Fruit fly (Drosophila melanogaster) whole organism, embryonic: ENCODE data around the gene brm.

Experiments
- ATbp ChIP-seq: fragments of 200-800 bp; sonication (Bioruptor generic); optimal IDR thresholded peaks from 2 replicates; lab custom pipeline; 2017; ENCODE audit warnings: missing biosample characterization, mild to moderate bottlenecking, missing genetic modification characterization, missing genetic modification reagents
- CG10267 ChIP-seq: fragments of 200-800 bp; sonication (Bioruptor generic); optimal IDR thresholded peaks from 2 replicates; lab custom pipeline; 2018; ENCODE audit warnings: missing biosample characterization, mild to moderate bottlenecking, missing genetic modification characterization, moderate library complexity
- CG10543 ChIP-seq: fragments of 200-800 bp; sonication (Bioruptor generic); optimal IDR thresholded peaks from 3 replicates; lab custom pipeline; 2017; ENCODE audit warnings: missing biosample characterization, mild to moderate bottlenecking, missing genetic modification characterization, moderate library complexity
- CG11456 ChIP-seq: fragments of 200-800 bp; sonication (Bioruptor generic); IDR thresholded peaks from 3 replicates; pipeline ENCODE4 v1.3.6; 2022; ENCODE audit warnings: missing biosample characterization, missing genetic modification characterization
- CG13296 ChIP-seq: fragments of 200-800 bp; sonication (Bioruptor generic); optimal IDR thresholded peaks from 3 replicates; lab custom pipeline; 2018; ENCODE audit warnings: missing biosample characterization, mild to moderate bottlenecking, missing genetic modification characterization
- CG13424 ChIP-seq: fragments of 200-800 bp; sonication (Bioruptor generic); optimal IDR thresholded peaks from 2 replicates; lab custom pipeline; 2019; ENCODE audit warnings: missing biosample characterization, mild to moderate bottlenecking, missing genetic modification characterization, moderate library complexity
- CG14050 ChIP-seq: fragments of 200-800 bp; sonication (Bioruptor generic); IDR thresholded peaks from 3 replicates; pipeline ENCODE4 v1.3.6; 2022; ENCODE audit warnings: missing biosample characterization, missing genetic modification characterization
- CG16815 ChIP-seq: fragments of 200-800 bp; sonication (Bioruptor generic); optimal IDR thresholded peaks from 3 replicates; lab custom pipeline; 2017; ENCODE audit warnings: missing biosample characterization, mild to moderate bottlenecking, missing genetic modification characterization
- CG17328 ChIP-seq: fragments of 200-800 bp; sonication (Bioruptor generic); IDR thresholded peaks from 2 replicates; pipeline ENCODE4 v1.3.6; 2022; ENCODE audit warnings: missing biosample characterization, missing genetic modification characterization
- CG17359 ChIP-seq: fragments of 200-800 bp; sonication (Bioruptor generic); optimal IDR thresholded peaks from 3 replicates; lab custom pipeline; 2018; ENCODE audit warnings: missing biosample characterization, mild to moderate bottlenecking, missing genetic modification characterization, moderate library complexity
- CG17361 ChIP-seq: fragments of 200-800 bp; sonication (Bioruptor generic); IDR thresholded peaks from 3 replicates; pipeline ENCODE4 v1.3.6; 2022; ENCODE audit warnings: missing biosample characterization, missing genetic modification characterization
- CG1832 ChIP-seq: fragments of 200-800 bp; sonication (Bioruptor generic); optimal IDR thresholded peaks from 2 replicates; lab custom pipeline; 2017; ENCODE audit warnings: missing biosample characterization, mild to moderate bottlenecking, missing genetic modification characterization, inconsistent platforms
- CG18476 ChIP-seq: fragments of 200-800 bp; sonication (Bioruptor generic); optimal IDR thresholded peaks from 2 replicates; lab custom pipeline; 2016; ENCODE audit warnings: missing biosample characterization, mild to moderate bottlenecking, missing genetic modification characterization
- CG3407 ChIP-seq: fragments of 200-800 bp; sonication (Bioruptor generic); optimal IDR thresholded peaks from 2 replicates; lab custom pipeline; 2018; ENCODE audit warnings: missing biosample characterization, mild to moderate bottlenecking, missing genetic modification characterization
- CG3838 ChIP-seq: fragments of 200-800 bp; sonication (Bioruptor generic); optimal IDR thresholded peaks from 3 replicates; lab custom pipeline; 2016; ENCODE audit warnings: missing biosample characterization, missing genetic modification characterization
- CG6175 ChIP-seq: fragments of 200-800 bp; sonication (Bioruptor generic); IDR thresholded peaks from 3 replicates; pipeline ENCODE4 v1.3.6; 2022; ENCODE audit warnings: missing biosample characterization, missing genetic modification characterization
- CG6272 ChIP-seq: fragments of 200-800 bp; sonication (Bioruptor generic); IDR thresholded peaks from 2 replicates; pipeline ENCODE4 v1.3.6; 2022; ENCODE audit warnings: missing biosample characterization, missing genetic modification characterization
- CG8765 ChIP-seq: fragments of 200-800 bp; sonication (Bioruptor generic); IDR thresholded peaks from 2 replicates; pipeline ENCODE4 v1.3.6; 2022; ENCODE audit warnings: missing biosample characterization, missing genetic modification characterization
- CG9797 ChIP-seq: fragments of 200-800 bp; sonication (Bioruptor generic); optimal IDR thresholded peaks from 3 replicates; lab custom pipeline; 2018; ENCODE audit warnings: missing biosample characterization, mild to moderate bottlenecking, missing genetic modification characterization
- CG9876 ChIP-seq: fragments of 200-800 bp; sonication (Bioruptor generic); optimal IDR thresholded peaks from 2 replicates; lab custom pipeline; 2016; ENCODE audit warnings: missing biosample characterization, missing genetic modification characterization
- Camta ChIP-seq: fragments of 200-800 bp; sonication (Bioruptor generic); optimal IDR thresholded peaks from 2 replicates; lab custom pipeline; 2016; ENCODE audit warnings: missing biosample characterization, missing genetic modification characterization
- CoRest ChIP-seq: fragments of 200-800 bp; sonication (Bioruptor generic); optimal IDR thresholded peaks from 3 replicates; lab custom pipeline; 2018; ENCODE audit warnings: missing biosample characterization, mild to moderate bottlenecking, missing genetic modification characterization, moderate library complexity
- D19B ChIP-seq: fragments of 200-800 bp; sonication (Bioruptor generic); optimal IDR thresholded peaks from 2 replicates; lab custom pipeline; 2017; ENCODE audit warnings: missing biosample characterization, mild to moderate bottlenecking, missing genetic modification characterization
- Dfd ChIP-seq, 2 experiments: fragments of >200 bp; optimal IDR thresholded peaks; 2 replicates each; lab custom pipeline; 2017; ENCODE audit warnings: missing biosample characterization in 2 of 2, missing genetic modification characterization in 2 of 2
- Dip2 ChIP-seq: fragments of 200-800 bp; sonication (Bioruptor generic); IDR thresholded peaks from 2 replicates; pipeline ENCODE4 v1.3.6; 2022; ENCODE audit warnings: missing biosample characterization, missing genetic modification characterization
- HLH3B ChIP-seq: fragments of 200-800 bp; sonication (Bioruptor generic); IDR thresholded peaks from 2 replicates; pipeline ENCODE4 v1.3.6; 2022; ENCODE audit warnings: missing biosample characterization, missing genetic modification characterization
- Jarid2 ChIP-seq: fragments of 200-800 bp; sonication (Bioruptor generic); optimal IDR thresholded peaks from 3 replicates; lab custom pipeline; 2017; ENCODE audit warnings: mild to moderate bottlenecking, missing biosample characterization, missing genetic modification reagents, missing genetic modification characterization
- Nf-YB ChIP-seq: fragments of 200-800 bp; sonication (Bioruptor generic); optimal IDR thresholded peaks from 3 replicates; lab custom pipeline; 2019; ENCODE audit warnings: missing biosample characterization, mild to moderate bottlenecking, missing genetic modification characterization, moderate library complexity
- Oaz ChIP-seq: fragments of 200-800 bp; sonication (Bioruptor generic); IDR thresholded peaks from 2 replicates; pipeline ENCODE4 v1.3.6; 2022; ENCODE audit warnings: missing biosample characterization, missing genetic modification characterization
- Optix ChIP-seq: fragments of 200-800 bp; sonication (Bioruptor generic); IDR thresholded peaks from 3 replicates; pipeline ENCODE4 v1.3.6; 2022; ENCODE audit warnings: missing biosample characterization, missing genetic modification characterization
- Sin3A ChIP-seq: fragments of >200 bp; optimal IDR thresholded peaks from 2 replicates; lab custom pipeline; 2018
- Spps ChIP-seq: fragments of 200-800 bp; sonication (Bioruptor generic); optimal IDR thresholded peaks from 2 replicates; lab custom pipeline; 2018; ENCODE audit warnings: missing biosample characterization, mild to moderate bottlenecking, missing genetic modification characterization
- ftz-f1 ChIP-seq: fragments of 200-800 bp; sonication (Bioruptor generic); optimal IDR thresholded peaks from 2 replicates; lab custom pipeline; 2016; ENCODE audit warnings: missing biosample characterization, missing genetic modification characterization
- gcm ChIP-seq: fragments of 200-800 bp; sonication (Bioruptor generic); optimal IDR thresholded peaks from 2 replicates; lab custom pipeline; 2019; ENCODE audit warnings: missing biosample characterization, mild to moderate bottlenecking, missing genetic modification characterization, moderate library complexity
- grn ChIP-seq: fragments of 200-800 bp; sonication (Bioruptor generic); optimal IDR thresholded peaks from 3 replicates; lab custom pipeline; 2017; ENCODE audit warnings: missing biosample characterization, missing genetic modification characterization
- hbn ChIP-seq: fragments of 200-800 bp; sonication (Bioruptor generic); IDR thresholded peaks from 2 replicates; pipeline ENCODE4 v1.3.6; 2022; ENCODE audit warnings: missing biosample characterization, missing genetic modification characterization; ENCODE audit not compliant: partially characterized antibody
- inv ChIP-seq: fragments of 200-800 bp; sonication (Bioruptor generic); IDR thresholded peaks from 2 replicates; pipeline ENCODE4 v1.3.6; 2022; ENCODE audit warnings: missing biosample characterization, missing genetic modification characterization; ENCODE audit not compliant: partially characterized antibody
- ken ChIP-seq: fragments of 200-800 bp; sonication (Bioruptor generic); IDR thresholded peaks from 3 replicates; pipeline ENCODE4 v1.3.6; 2022; ENCODE audit warnings: missing biosample characterization, missing genetic modification characterization
- klu ChIP-seq: fragments of 200-800 bp; sonication (Bioruptor generic); IDR thresholded peaks from 2 replicates; pipeline ENCODE4 v1.3.6; 2022; ENCODE audit warnings: missing biosample characterization, missing genetic modification characterization
- mld ChIP-seq: fragments of 200-800 bp; sonication (Bioruptor generic); IDR thresholded peaks from 3 replicates; pipeline ENCODE4 v1.3.6; 2022; ENCODE audit warnings: missing biosample characterization, missing genetic modification characterization; ENCODE audit not compliant: partially characterized antibody
- oc ChIP-seq: fragments of 200-800 bp; sonication (Bioruptor generic); optimal IDR thresholded peaks from 2 replicates; lab custom pipeline; 2018; ENCODE audit warnings: missing biosample characterization, mild to moderate bottlenecking, missing genetic modification characterization, moderate library complexity
- peb ChIP-seq: fragments of 200-800 bp; sonication (Bioruptor generic); IDR thresholded peaks from 2 replicates; pipeline ENCODE4 v1.3.6; 2022; ENCODE audit warnings: missing biosample characterization, missing genetic modification characterization
- psq ChIP-seq: fragments of 200-800 bp; sonication (Bioruptor generic); optimal IDR thresholded peaks from 2 replicates; lab custom pipeline; 2017; ENCODE audit warnings: missing biosample characterization, missing genetic modification characterization
- pzg ChIP-seq: fragments of 200-800 bp; sonication (Bioruptor generic); optimal IDR thresholded peaks from 3 replicates; lab custom pipeline; 2018; ENCODE audit warnings: missing biosample characterization, mild to moderate bottlenecking, missing genetic modification characterization, moderate library complexity
- sens ChIP-seq: fragments of 200-800 bp; sonication (Bioruptor generic); peaks from one replicate; lab custom pipeline; 2016; ENCODE audit warnings: missing biosample characterization, missing genetic modification characterization
- sima ChIP-seq: fragments of 200-800 bp; sonication (Bioruptor generic); optimal IDR thresholded peaks from 2 replicates; lab custom pipeline; 2016; ENCODE audit warnings: missing biosample characterization, missing genetic modification characterization
- vfl ChIP-seq: fragments of 200-800 bp; sonication (Bioruptor generic); optimal IDR thresholded peaks from 2 replicates; lab custom pipeline; 2016; ENCODE audit warnings: missing biosample characterization, missing genetic modification characterization
- z ChIP-seq: fragments of 200-800 bp; sonication (Bioruptor generic); IDR thresholded peaks from 3 replicates; pipeline ENCODE4 v1.3.6; 2022; ENCODE audit warnings: missing biosample characterization, missing genetic modification characterization
- zfh1 ChIP-seq: fragments of 200-800 bp; sonication (Bioruptor generic); IDR thresholded peaks from 3 replicates; pipeline ENCODE4 v1.3.6; 2022; ENCODE audit warnings: missing biosample characterization, missing genetic modification characterization
- zfh2 ChIP-seq: fragments of 200-800 bp; sonication (Bioruptor generic); optimal IDR thresholded peaks from 2 replicates; lab custom pipeline; 2016; ENCODE audit warnings: missing biosample characterization, missing genetic modification characterization

Gene brm

dm6 chr3L:15982783-15983432 lies at the start of gene brm, which contains the start of gene Arl1 (continued):
- TF ChIP-seq Sin3A (peak; percentile 63), CG13296 (GFP tag; lab: Kevin White, UChicago) (peak; percentile 98), Nf-YB (GFP tag; lab: Kevin White, UChicago) (peak; percentile 85), oc (tag; lab: Kevin White, UChicago) (peak; percentile 96), pzg (GFP tag; lab: Kevin White, UChicago) (peak; percentile 67), klu (GFP tag; lab: Robert Waterston, UW) (peak; percentile 99), CG8765 (GFP tag; lab: Robert Waterston, UW) (peak; percentile 98), CG9797 (GFP tag; lab: Kevin White, UChicago) (peak; percentile 69), zfh2 (GFP tag; lab: Kevin White, UChicago) (peak; percentile 93), CG10267 (peak; percentile 93), peb (GFP tag; lab: Robert Waterston, UW) (peak; percentile 99), CG10543 (GFP tag; lab: Kevin White, UChicago) (peak; percentile 99), z (GFP tag; lab: Robert Waterston, UW) (peak; percentile 79), CG3407 (GFP tag; lab: Kevin White, UChicago) (peak; percentile 94), CG17361 (GFP tag; lab: Robert Waterston, UW) (peak; percentile 99), CG17359 (tag; lab: Kevin White, UChicago) (peak; percentile 98), Optix (GFP tag; lab: Robert Waterston, UW) (peak; percentile 98), gcm (GFP tag; lab: Kevin White, UChicago) (peak; percentile 94), Dfd (GFP tag; optimal IDR thresholded peaks at IDR 0.05; lab: Kevin White, UChicago) (peak in 1 of 2 experiments; percentile 8), CG11456 (GFP tag; lab: Robert Waterston, UW) (peak; percentile 99), CG16815 (GFP tag; lab: Kevin White, UChicago) (peak; percentile 97), zfh1 (peak; percentile 99), CG1832 (GFP tag; lab: Kevin White, UChicago) (no peak), Spps (tag; lab: Kevin White, UChicago) (peak; percentile 95), CoRest (tag; lab: Kevin White, UChicago) (peak; percentile 99), mld (GFP tag; lab: Robert Waterston, UW) (no peak), ATbp (peak; percentile 90), Dip2 (GFP tag; lab: Robert Waterston, UW) (peak; percentile 80), CG14050 (peak; percentile 98), vfl (GFP tag; lab: Kevin White, UChicago) (peak; percentile 93), inv (GFP tag; lab: Robert Waterston, UW) (no peak; the same call in 1 of the 2 replicates), grn (GFP tag; lab: Kevin White, UChicago) (peak; percentile 65), psq (peak; percentile 94), Jarid2 (peak; percentile 84), Camta (GFP tag; lab: Kevin White, UChicago) (peak; percentile 87), CG3838 (peak; percentile 78), CG6272 (peak; percentile 99), ftz-f1 (GFP tag; lab: Kevin White, UChicago) (peak; percentile 77), CG17328 (peak; percentile 99), HLH3B (GFP tag; lab: Robert Waterston, UW) (peak; percentile 99), hbn (peak; percentile 14; the same call in 1 of the 2 replicates), D19B (GFP tag; lab: Kevin White, UChicago) (peak; percentile 94), CG18476 (GFP tag; lab: Kevin White, UChicago) (peak; percentile 96), sens (peak; percentile 98), sima (GFP tag; lab: Kevin White, UChicago) (peak; percentile 71), CG6175 (GFP tag; lab: Robert Waterston, UW) (peak; percentile 99), Oaz (peak; percentile 99), ken (GFP tag; lab: Robert Waterston, UW) (peak; percentile 99), CG13424 (peak; percentile 99), CG9876 (GFP tag; lab: Kevin White, UChicago) (peak; percentile 73)
